Worm (Caenorhabditis elegans): ENCODE results near the gene M176.4.

DNA sequence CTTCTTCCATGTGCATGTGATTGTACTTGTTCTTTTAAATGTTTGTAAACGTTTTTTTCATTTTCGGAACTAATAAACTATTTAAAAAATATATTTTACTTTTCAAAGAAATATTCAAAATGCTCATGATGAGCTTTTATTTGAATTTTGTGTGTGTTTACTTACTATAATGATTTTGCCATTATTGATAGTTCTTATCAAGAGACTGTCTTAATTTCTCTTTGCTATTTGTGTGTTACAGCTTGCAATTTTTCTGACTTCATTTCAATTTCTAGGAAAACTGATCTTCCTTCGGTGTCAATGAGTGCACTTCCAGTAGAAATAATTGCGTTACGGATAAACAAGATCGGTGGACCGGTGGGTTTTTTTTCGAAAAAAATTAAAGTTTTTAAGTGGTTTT lies 43.4 kb upstream of the M176.4 start, which contains the start of gene C06C3.12:
- TF ChIP-seq elt-1 (tag; optimal IDR thresholded peaks at IDR 0.05) = no peak
- TF ChIP-seq pqm-1 (tag; optimal IDR thresholded peaks at IDR 0.05) = no peak
- TF ChIP-seq fos-1 (tag; optimal IDR thresholded peaks at IDR 0.05) = no peak
- TF ChIP-seq ceh-82 (tag; optimal IDR thresholded peaks at IDR 0.05) = no peak

Data from whole organism, L3 larva.